ENCODE assay signal across 1 fruit fly cellular context in the genomic region with DNA sequence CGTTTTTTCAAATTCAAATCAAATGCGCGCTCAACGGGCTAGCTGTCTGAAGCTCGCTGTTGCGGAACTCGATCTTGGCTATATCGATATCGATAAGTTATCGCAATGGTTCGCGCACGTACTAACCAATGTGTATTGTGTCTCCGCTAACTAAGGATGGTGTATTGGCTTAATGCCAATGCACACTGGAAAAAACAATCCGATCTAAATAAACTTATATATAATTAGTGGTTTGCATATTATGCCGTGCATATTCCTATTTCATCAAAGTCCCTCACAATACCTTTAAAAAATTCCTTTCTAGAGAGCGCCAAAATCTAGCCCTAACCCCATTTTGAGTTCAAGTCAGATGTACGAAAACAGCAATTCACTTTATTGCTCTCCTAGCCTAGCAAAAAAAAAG.
A peak's percentile ranks its signal among the peaks of the same experiment; 100 is the strongest.
TF ChIP-seq lines count a peak whose summit lies in the region.

No protein-coding gene starts in this region.

TF ChIP-seq in whole organism, embryonic, 481 proteins besides CTCF, POLR2A, EP300 and RAD21 (continued from another document and continues in another):
- TF ChIP-seq croc (GFP tag; conservative IDR thresholded peaks at IDR 0.05; lab: Robert Waterston, UW): no peak
- no peak for TF ChIP-seq run (tag; optimal IDR thresholded peaks at IDR 0.05; lab: Kevin White, UChicago)
- TF ChIP-seq CG7786 (GFP tag; optimal IDR thresholded peaks at IDR 0.05; lab: Kevin White, UChicago): peak; percentile 25
- TF ChIP-seq Atf6 (GFP tag; IDR thresholded peaks at IDR 0.05; lab: Robert Waterston, UW): 0 out of 2 replicates have a peak, but pooled peaks have one; percentile 58
- peak; percentile 10 for TF ChIP-seq Blimp-1 (GFP tag; optimal IDR thresholded peaks at IDR 0.05; lab: Kevin White, UChicago)
- no peak for TF ChIP-seq NK7.1 (GFP tag; optimal IDR thresholded peaks at IDR 0.05; lab: Kevin White, UChicago)
- no peak for TF ChIP-seq odd (GFP tag; optimal IDR thresholded peaks at IDR 0.05; lab: Kevin White, UChicago)
- TF ChIP-seq trem (tag; optimal IDR thresholded peaks at IDR 0.05; lab: Kevin White, UChicago): peak; percentile 64
- peak; percentile 98 for TF ChIP-seq zf30C (GFP tag; optimal IDR thresholded peaks at IDR 0.05; lab: Kevin White, UChicago)
- peak; percentile 55 for TF ChIP-seq Ssrp (tag; optimal IDR thresholded peaks at IDR 0.05; lab: Kevin White, UChicago)
- peak; percentile 95 for TF ChIP-seq Med (GFP tag; lab: Kevin White, UChicago)
- no peak for TF ChIP-seq nom (GFP tag; optimal IDR thresholded peaks at IDR 0.05; lab: Kevin White, UChicago)
- no peak for TF ChIP-seq CG12942 (GFP tag; optimal IDR thresholded peaks at IDR 0.05; lab: Kevin White, UChicago)
- no peak for TF ChIP-seq CG8359 (GFP tag; optimal IDR thresholded peaks at IDR 0.05; lab: Kevin White, UChicago; ENCODE audit: borderline replicate concordance)
- TF ChIP-seq CG2116 (GFP tag; optimal IDR thresholded peaks at IDR 0.05; lab: Kevin White, UChicago): peak; percentile 86
- TF ChIP-seq en (GFP tag; optimal IDR thresholded peaks at IDR 0.05; lab: Kevin White, UChicago): no peak
- TF ChIP-seq Hsf (GFP tag; optimal IDR thresholded peaks at IDR 0.05; lab: Kevin White, UChicago): peak; percentile 43
- TF ChIP-seq usp (GFP tag; optimal IDR thresholded peaks at IDR 0.05; lab: Kevin White, UChicago): no peak
- peak; percentile 41 for TF ChIP-seq CG6689 (GFP tag; IDR thresholded peaks at IDR 0.05; lab: Robert Waterston, UW)
- peak; percentile 48 for TF ChIP-seq phol (tag; optimal IDR thresholded peaks at IDR 0.05; lab: Kevin White, UChicago)
- peak; percentile 44; the same call in 1 of the 3 replicates for TF ChIP-seq Optix (GFP tag; IDR thresholded peaks at IDR 0.05; lab: Robert Waterston, UW)
- TF ChIP-seq CG12236 (GFP tag; optimal IDR thresholded peaks at IDR 0.05; lab: Kevin White, UChicago): no peak
- no peak for TF ChIP-seq Tbp (GFP tag; optimal IDR thresholded peaks at IDR 0.05; lab: Kevin White, UChicago)
- TF ChIP-seq hbn (GFP tag; IDR thresholded peaks at IDR 0.05; lab: Robert Waterston, UW; ENCODE audit: partially characterized antibody): peak; percentile 63
- peak; percentile 84 for TF ChIP-seq Lhr (GFP tag; optimal IDR thresholded peaks at IDR 0.05; lab: Kevin White, UChicago)
- peak; percentile 87 for TF ChIP-seq Ets97D (GFP tag; optimal IDR thresholded peaks at IDR 0.05; lab: Kevin White, UChicago)
- peak; percentile 74; the same call in 1 of the 4 replicates for TF ChIP-seq chinmo (GFP tag; IDR thresholded peaks at IDR 0.05; lab: Robert Waterston, UW; ENCODE audit: partially characterized antibody)
- peak; percentile 50; the same call in 1 of the 3 replicates for TF ChIP-seq CG11456 (GFP tag; IDR thresholded peaks at IDR 0.05; lab: Robert Waterston, UW)
- TF ChIP-seq CG17361 (GFP tag; IDR thresholded peaks at IDR 0.05; lab: Robert Waterston, UW): no peak
- peak; percentile 61 for TF ChIP-seq vnd (GFP tag; IDR thresholded peaks at IDR 0.05; lab: Robert Waterston, UW; ENCODE audit: partially characterized antibody)
- TF ChIP-seq CG4820 (GFP tag; optimal IDR thresholded peaks at IDR 0.05; lab: Kevin White, UChicago): peak; percentile 2
- no peak for TF ChIP-seq sc (optimal IDR thresholded peaks at IDR 0.05; lab: Kevin White, UChicago)
- no peak for TF ChIP-seq sc (GFP tag; optimal IDR thresholded peaks at IDR 0.05; lab: Kevin White, UChicago)
- TF ChIP-seq CG7372 (GFP tag; IDR thresholded peaks at IDR 0.05; lab: Robert Waterston, UW): peak; percentile 32; the same call in 1 of the 2 replicates
- TF ChIP-seq gsb (GFP tag; IDR thresholded peaks at IDR 0.05; lab: Robert Waterston, UW): peak; percentile 35; the same call in 1 of the 2 replicates
- TF ChIP-seq ap (GFP tag; IDR thresholded peaks at IDR 0.05; lab: Robert Waterston, UW): no peak
- TF ChIP-seq CG31388 (GFP tag; optimal IDR thresholded peaks at IDR 0.05; lab: Kevin White, UChicago): no peak
- TF ChIP-seq lilli (GFP tag; optimal IDR thresholded peaks at IDR 0.05; lab: Kevin White, UChicago): peak; percentile 73
- peak; percentile 88 for TF ChIP-seq gsb-n (tag; optimal IDR thresholded peaks at IDR 0.05; lab: Kevin White, UChicago)
- TF ChIP-seq Ada2b (GFP tag; IDR thresholded peaks at IDR 0.05; lab: Robert Waterston, UW): peak; percentile 48
- no peak for TF ChIP-seq Jarid2 (GFP tag; optimal IDR thresholded peaks at IDR 0.05; lab: Kevin White, UChicago)
- no peak for TF ChIP-seq disco-r (GFP tag; optimal IDR thresholded peaks at IDR 0.05; lab: Kevin White, UChicago)
- TF ChIP-seq insv (GFP tag; optimal IDR thresholded peaks at IDR 0.05; lab: Kevin White, UChicago): peak in 1 of 2 experiments; percentile 27
- TF ChIP-seq CG9727 (GFP tag; optimal IDR thresholded peaks at IDR 0.05; lab: Kevin White, UChicago): peak; percentile 13
- TF ChIP-seq CG13424 (tag; optimal IDR thresholded peaks at IDR 0.05; lab: Kevin White, UChicago): peak; percentile 22
- TF ChIP-seq CG12104 (GFP tag; optimal IDR thresholded peaks at IDR 0.05; lab: Kevin White, UChicago): peak; percentile 14
- TF ChIP-seq ara (GFP tag; IDR thresholded peaks at IDR 0.05; lab: Robert Waterston, UW): no peak
- TF ChIP-seq kni (GFP tag; optimal IDR thresholded peaks at IDR 0.05; lab: Kevin White, UChicago): no peak
- no peak for TF ChIP-seq CG33557 (GFP tag; optimal IDR thresholded peaks at IDR 0.05; lab: Kevin White, UChicago)
- TF ChIP-seq Atf-2 (GFP tag; optimal IDR thresholded peaks at IDR 0.05; lab: Kevin White, UChicago): no peak
- peak; percentile 37 for TF ChIP-seq CG12155 (GFP tag; optimal IDR thresholded peaks at IDR 0.05; lab: Kevin White, UChicago)
- peak; percentile 27 for TF ChIP-seq Nf-YC (tag; optimal IDR thresholded peaks at IDR 0.05; lab: Kevin White, UChicago)
- peak; percentile 68; the same call in 1 of the 2 replicates for TF ChIP-seq rib (GFP tag; IDR thresholded peaks at IDR 0.05; lab: Robert Waterston, UW)
- peak; percentile 41 for TF ChIP-seq NC2β (GFP tag; optimal IDR thresholded peaks at IDR 0.05; lab: Kevin White, UChicago)
- no peak for TF ChIP-seq gcm (GFP tag; optimal IDR thresholded peaks at IDR 0.05; lab: Kevin White, UChicago)
- TF ChIP-seq CG6254 (GFP tag; optimal IDR thresholded peaks at IDR 0.05; lab: Kevin White, UChicago): no peak
- TF ChIP-seq row (GFP tag; IDR thresholded peaks at IDR 0.05; lab: Robert Waterston, UW): peak; percentile 73
- no peak for TF ChIP-seq prd (optimal IDR thresholded peaks at IDR 0.05; lab: Kevin White, UChicago)
- TF ChIP-seq prd (GFP tag; IDR thresholded peaks at IDR 0.05; lab: Robert Waterston, UW): peak; percentile 72
- no peak for TF ChIP-seq CG2875 (GFP tag; optimal IDR thresholded peaks at IDR 0.05; lab: Kevin White, UChicago)
- no peak for TF ChIP-seq CG12219 (GFP tag; optimal IDR thresholded peaks at IDR 0.05; lab: Kevin White, UChicago)
- TF ChIP-seq CG6175 (GFP tag; IDR thresholded peaks at IDR 0.05; lab: Robert Waterston, UW): no peak
- peak; percentile 78 for TF ChIP-seq BEAF-32 (GFP tag; optimal IDR thresholded peaks at IDR 0.05; lab: Kevin White, UChicago)
- TF ChIP-seq psq (GFP tag; optimal IDR thresholded peaks at IDR 0.05; lab: Kevin White, UChicago): no peak
- peak; percentile 57 for TF ChIP-seq sd (tag; optimal IDR thresholded peaks at IDR 0.05; lab: Kevin White, UChicago)
- TF ChIP-seq CG5180 (GFP tag; optimal IDR thresholded peaks at IDR 0.05; lab: Kevin White, UChicago): no peak
- TF ChIP-seq HLH54F (GFP tag; optimal IDR thresholded peaks at IDR 0.05; lab: Kevin White, UChicago): peak; percentile 23
- TF ChIP-seq Fer2 (tag; optimal IDR thresholded peaks at IDR 0.05; lab: Kevin White, UChicago): no peak
- TF ChIP-seq CG13123 (GFP tag; optimal IDR thresholded peaks at IDR 0.05; lab: Kevin White, UChicago): no peak
- peak; percentile 39 for TF ChIP-seq Camta (GFP tag; optimal IDR thresholded peaks at IDR 0.05; lab: Kevin White, UChicago)
- no peak for TF ChIP-seq slp2 (GFP tag; optimal IDR thresholded peaks at IDR 0.05; lab: Kevin White, UChicago)
- TF ChIP-seq CG7987 (GFP tag; optimal IDR thresholded peaks at IDR 0.05; lab: Kevin White, UChicago): no peak
- TF ChIP-seq Side (GFP tag; optimal IDR thresholded peaks at IDR 0.05; lab: Kevin White, UChicago): peak; percentile 8
- TF ChIP-seq nerfin-2 (GFP tag; IDR thresholded peaks at IDR 0.05; lab: Robert Waterston, UW; ENCODE audit: partially characterized antibody): peak; percentile 63; the same call in 1 of the 2 replicates
- peak; percentile 66 for TF ChIP-seq CG13894 (tag; optimal IDR thresholded peaks at IDR 0.05; lab: Kevin White, UChicago)
- no peak for TF ChIP-seq aop (GFP tag; IDR thresholded peaks at IDR 0.05; lab: Robert Waterston, UW)
- peak in 1 of 2 experiments; percentile 35 for TF ChIP-seq bsh (GFP tag; optimal IDR thresholded peaks at IDR 0.05; lab: Kevin White, UChicago)
- no peak for TF ChIP-seq da (GFP tag; optimal IDR thresholded peaks at IDR 0.05; lab: Kevin White, UChicago)
- peak; percentile 19 for TF ChIP-seq Chrac-16 (GFP tag; optimal IDR thresholded peaks at IDR 0.05; lab: Kevin White, UChicago)
- no peak for TF ChIP-seq sima (GFP tag; optimal IDR thresholded peaks at IDR 0.05; lab: Kevin White, UChicago)
- peak; percentile 39 for TF ChIP-seq HHEX (GFP tag; optimal IDR thresholded peaks at IDR 0.05; lab: Kevin White, UChicago)
- peak; percentile 92 for TF ChIP-seq Ets65A (GFP tag; lab: Kevin White, UChicago)
- TF ChIP-seq her (GFP tag; optimal IDR thresholded peaks at IDR 0.05; lab: Kevin White, UChicago): no peak
- peak; percentile 48 for TF ChIP-seq CG12391 (tag; optimal IDR thresholded peaks at IDR 0.05; lab: Kevin White, UChicago)
- peak; percentile 67 for TF ChIP-seq CG16813 (GFP tag; IDR thresholded peaks at IDR 0.05; lab: Robert Waterston, UW; ENCODE audit: partially characterized antibody)
- no peak for TF ChIP-seq Drgx (GFP tag; IDR thresholded peaks at IDR 0.05; lab: Robert Waterston, UW)
- no peak for TF ChIP-seq z (GFP tag; IDR thresholded peaks at IDR 0.05; lab: Robert Waterston, UW)
- TF ChIP-seq nerfin-1 (tag; optimal IDR thresholded peaks at IDR 0.05; lab: Kevin White, UChicago): no peak
- peak; percentile 49 for TF ChIP-seq CG1647 (GFP tag; optimal IDR thresholded peaks at IDR 0.05; lab: Kevin White, UChicago)
- TF ChIP-seq dm (GFP tag; optimal IDR thresholded peaks at IDR 0.05; lab: Kevin White, UChicago): no peak
- TF ChIP-seq NC2α (GFP tag; optimal IDR thresholded peaks at IDR 0.05; lab: Kevin White, UChicago): no peak
- TF ChIP-seq CG11247 (GFP tag; IDR thresholded peaks at IDR 0.05; lab: Robert Waterston, UW): peak; percentile 35; the same call in 1 of the 2 replicates
- no peak for TF ChIP-seq Hr78 (GFP tag; optimal IDR thresholded peaks at IDR 0.05; lab: Kevin White, UChicago)
- TF ChIP-seq BtbVII (GFP tag; optimal IDR thresholded peaks at IDR 0.05; lab: Kevin White, UChicago): peak; percentile 7
- peak; percentile 21 for TF ChIP-seq emc (GFP tag; optimal IDR thresholded peaks at IDR 0.05; lab: Kevin White, UChicago)
- no peak for TF ChIP-seq CG3838 (GFP tag; optimal IDR thresholded peaks at IDR 0.05; lab: Kevin White, UChicago)
- TF ChIP-seq Deaf1 (tag; optimal IDR thresholded peaks at IDR 0.05; lab: Kevin White, UChicago): no peak
- TF ChIP-seq kah (GFP tag; optimal IDR thresholded peaks at IDR 0.05; lab: Kevin White, UChicago): no peak
- TF ChIP-seq ken (GFP tag; IDR thresholded peaks at IDR 0.05; lab: Robert Waterston, UW): 0 out of 3 replicates have a peak, but pooled peaks have one; percentile 36
- TF ChIP-seq CG18619 (GFP tag; optimal IDR thresholded peaks at IDR 0.05; lab: Kevin White, UChicago): peak; percentile 10
- TF ChIP-seq ase (GFP tag; IDR thresholded peaks at IDR 0.05; lab: Robert Waterston, UW): 0 out of 3 replicates have a peak, but pooled peaks have one; percentile 26
- TF ChIP-seq CG8478 (optimal IDR thresholded peaks at IDR 0.05; lab: Kevin White, UChicago): no peak
- TF ChIP-seq cad (GFP tag; optimal IDR thresholded peaks at IDR 0.05; lab: Kevin White, UChicago): no peak
- TF ChIP-seq gcm2 (GFP tag; optimal IDR thresholded peaks at IDR 0.05; lab: Kevin White, UChicago): peak; percentile 23
- TF ChIP-seq B-H2 (GFP tag; optimal IDR thresholded peaks at IDR 0.05; lab: Kevin White, UChicago): peak; percentile 46
- TF ChIP-seq PHDP (tag; optimal IDR thresholded peaks at IDR 0.05; lab: Kevin White, UChicago): peak; percentile 49
- peak; percentile 45 for TF ChIP-seq Mad (GFP tag; optimal IDR thresholded peaks at IDR 0.05; lab: Kevin White, UChicago)
- TF ChIP-seq CG4854 (GFP tag; optimal IDR thresholded peaks at IDR 0.05; lab: Kevin White, UChicago): no peak
- no peak for TF ChIP-seq CG6765 (GFP tag; optimal IDR thresholded peaks at IDR 0.05; lab: Kevin White, UChicago)
- TF ChIP-seq Xrp1 (GFP tag; IDR thresholded peaks at IDR 0.05; lab: Robert Waterston, UW): peak; percentile 56
- TF ChIP-seq CkIIα-i1 (GFP tag; IDR thresholded peaks at IDR 0.05; lab: Robert Waterston, UW): no peak
- TF ChIP-seq Nf-YA (GFP tag; IDR thresholded peaks at IDR 0.05; lab: Robert Waterston, UW): no peak
- no peak for TF ChIP-seq Atf3 (GFP tag; optimal IDR thresholded peaks at IDR 0.05; lab: Kevin White, UChicago)
- TF ChIP-seq Bteb2 (GFP tag; optimal IDR thresholded peaks at IDR 0.05; lab: Kevin White, UChicago): peak; percentile 12
- TF ChIP-seq Abd-B (GFP tag; optimal IDR thresholded peaks at IDR 0.05; lab: Kevin White, UChicago): peak; percentile 37
- no peak for TF ChIP-seq CG15011 (GFP tag; optimal IDR thresholded peaks at IDR 0.05; lab: Kevin White, UChicago)
- TF ChIP-seq pfk (GFP tag; optimal IDR thresholded peaks at IDR 0.05; lab: Kevin White, UChicago): peak; percentile 12
- TF ChIP-seq CG30431 (GFP tag; optimal IDR thresholded peaks at IDR 0.05; lab: Kevin White, UChicago): no peak
- peak; percentile 50 for TF ChIP-seq YL-1 (GFP tag; optimal IDR thresholded peaks at IDR 0.05; lab: Kevin White, UChicago)
- TF ChIP-seq dmrt11E (tag; optimal IDR thresholded peaks at IDR 0.05; lab: Kevin White, UChicago): peak; percentile 15
- TF ChIP-seq D19B (GFP tag; optimal IDR thresholded peaks at IDR 0.05; lab: Kevin White, UChicago): peak; percentile 8
- no peak for TF ChIP-seq CG3726 (GFP tag; IDR thresholded peaks at IDR 0.05; lab: Robert Waterston, UW)
- peak; percentile 83 for TF ChIP-seq CG6791 (GFP tag; IDR thresholded peaks at IDR 0.05; lab: Robert Waterston, UW; ENCODE audit: partially characterized antibody)
- TF ChIP-seq ato (GFP tag; IDR thresholded peaks at IDR 0.05; lab: Robert Waterston, UW; ENCODE audit: partially characterized antibody): peak; percentile 71
- TF ChIP-seq Dad (GFP tag; optimal IDR thresholded peaks at IDR 0.05; lab: Kevin White, UChicago): peak; percentile 68
- TF ChIP-seq Hr39 (optimal IDR thresholded peaks at IDR 0.05; lab: Kevin White, UChicago): no peak
- no peak for TF ChIP-seq CG11696 (GFP tag; IDR thresholded peaks at IDR 0.05; lab: Robert Waterston, UW)
- no peak for TF ChIP-seq CG8765 (GFP tag; IDR thresholded peaks at IDR 0.05; lab: Robert Waterston, UW)
